Worm (Caenorhabditis elegans): ENCODE data around the gene ppm-1.A.

The ppm-1.A gene

ce11 chrV:10503011-10503410 lies 33.2 kb downstream of the ppm-1.A start, which contains the start of gene C35A5.11:
TSS of gene C35A5.11 (minus strand) at chrV:10503111.
- TF ChIP-seq ref-2 (tag; optimal IDR thresholded peaks at IDR 0.05): no peak
- no peak for TF ChIP-seq unc-55 (GFP tag; optimal IDR thresholded peaks at IDR 0.05)
- TF ChIP-seq madf-2 (tag; optimal IDR thresholded peaks at IDR 0.05): no peak
- TF ChIP-seq pqm-1 (tag; optimal IDR thresholded peaks at IDR 0.05): no peak
- no peak for TF ChIP-seq dmd-4 (tag; optimal IDR thresholded peaks at IDR 0.05; ENCODE audit: borderline replicate concordance)
- TF ChIP-seq ceh-34 (tag; optimal IDR thresholded peaks at IDR 0.05): no peak
- no peak for TF ChIP-seq ztf-16 (tag; optimal IDR thresholded peaks at IDR 0.05)
- no peak for TF ChIP-seq dve-1 (tag; optimal IDR thresholded peaks at IDR 0.05)
- TF ChIP-seq che-1 (tag; optimal IDR thresholded peaks at IDR 0.05): no peak
- TF ChIP-seq ceh-31 (tag; optimal IDR thresholded peaks at IDR 0.05): no peak
- no peak for TF ChIP-seq ceh-48 (tag; optimal IDR thresholded peaks at IDR 0.05)
- TF ChIP-seq K02D7.2 (tag; optimal IDR thresholded peaks at IDR 0.05): no peak
- no peak for TF ChIP-seq unc-86 (tag; optimal IDR thresholded peaks at IDR 0.05)
- TF ChIP-seq hlh-6 (tag; optimal IDR thresholded peaks at IDR 0.05): no peak
- TF ChIP-seq pha-2 (tag; optimal IDR thresholded peaks at IDR 0.05): no peak

DNA sequence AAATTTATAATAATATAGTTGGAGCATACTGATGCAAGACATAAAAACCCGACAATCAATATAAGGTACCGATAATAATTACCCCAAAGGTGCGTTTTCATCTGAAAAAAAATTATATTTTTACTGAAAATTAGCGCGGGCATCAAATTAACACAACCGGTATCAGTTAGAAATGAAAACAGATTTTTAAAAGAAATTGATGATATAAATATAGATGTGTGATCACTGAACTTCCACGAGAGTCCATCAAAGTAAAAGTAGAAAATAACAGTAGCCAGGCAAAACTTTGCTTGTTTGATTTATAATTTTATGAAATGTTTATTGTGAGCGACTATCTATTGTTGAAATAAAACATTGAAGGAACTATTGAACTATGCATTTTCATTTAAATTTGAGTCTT lies 34.9 kb downstream of the ppm-1.A start, which contains the start of gene C35A5.3:
Gene C35A5.3 (minus strand): TSS at position 101 of the 400 bp plus-strand sequence.
- no peak for TF ChIP-seq pag-3 (tag; optimal IDR thresholded peaks at IDR 0.05; ENCODE audit: borderline replicate concordance)
- no peak for TF ChIP-seq ama-1 (optimal IDR thresholded peaks at IDR 0.05)
- TF ChIP-seq tbx-2 (tag; optimal IDR thresholded peaks at IDR 0.05): no peak
- TF ChIP-seq fax-1 (tag; optimal IDR thresholded peaks at IDR 0.05): no peak
- TF ChIP-seq ahr-1 (tag; optimal IDR thresholded peaks at IDR 0.05): no peak
- TF ChIP-seq lin-11 (tag; optimal IDR thresholded peaks at IDR 0.05): no peak
- no peak for TF ChIP-seq C38D4.7 (GFP tag; optimal IDR thresholded peaks at IDR 0.05)
- no peak for TF ChIP-seq elt-4 (tag; optimal IDR thresholded peaks at IDR 0.05)
- TF ChIP-seq ceh-34 (tag; optimal IDR thresholded peaks at IDR 0.05): no peak
- no peak for TF ChIP-seq odd-2 (tag; optimal IDR thresholded peaks at IDR 0.05)
- TF ChIP-seq ceh-19 (GFP tag; optimal IDR thresholded peaks at IDR 0.05): no peak

- TF ChIP-seq hlh-15 (tag; optimal IDR thresholded peaks at IDR 0.05) (no peak), hlh-8 (tag; optimal IDR thresholded peaks at IDR 0.05) (no peak), T23F11.4 (GFP tag; optimal IDR thresholded peaks at IDR 0.05) (no peak), K09A11.1 (tag; optimal IDR thresholded peaks at IDR 0.05; ENCODE audit: insufficient read depth) (no peak), unc-3 (GFP tag; conservative IDR thresholded peaks at IDR 0.05) (no peak), unc-3 (tag; optimal IDR thresholded peaks at IDR 0.05) (no peak), sox-4 (tag; optimal IDR thresholded peaks at IDR 0.05) (no peak), ceh-48 (tag; optimal IDR thresholded peaks at IDR 0.05) (no peak), pag-3 (tag; optimal IDR thresholded peaks at IDR 0.05; ENCODE audit: borderline replicate concordance) (no peak)
Measured at ce11 chrV:10496733-10497132, 39.5 kb downstream of the ppm-1.A start, which contains the start of gene C35A5.4. TSS of gene C35A5.4 (plus strand) at chrV:10497033.

DNA sequence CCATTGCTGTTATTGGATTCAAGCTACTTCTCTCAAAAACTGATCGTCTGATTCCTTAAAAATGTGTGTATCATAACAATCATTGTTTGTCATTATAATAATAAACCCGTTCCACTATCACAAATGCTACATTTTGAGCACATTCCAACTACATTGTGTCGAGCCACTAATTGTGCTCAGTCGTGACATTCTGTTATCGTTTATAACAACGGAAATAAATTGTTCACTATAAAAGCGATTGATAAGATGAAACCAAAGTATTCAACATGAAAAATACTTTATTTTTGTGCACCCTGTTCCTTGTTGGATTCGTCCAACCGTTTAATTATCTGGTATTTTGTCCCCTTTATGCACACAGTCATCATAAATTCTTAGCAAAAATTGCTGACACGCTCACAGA lies 43.0 kb downstream of the ppm-1.A start, which contains the start of gene ugt-33:
Gene ugt-33 (plus strand): TSS at position 260 of the 400 bp plus-strand sequence.
- TF ChIP-seq Y22D7AL.16 (tag; optimal IDR thresholded peaks at IDR 0.05) (no peak), zip-5 (tag; optimal IDR thresholded peaks at IDR 0.05) (no peak), T23F11.4 (GFP tag; optimal IDR thresholded peaks at IDR 0.05) (no peak), pax-1 (tag; optimal IDR thresholded peaks at IDR 0.05) (no peak), unc-55 (GFP tag; optimal IDR thresholded peaks at IDR 0.05) (no peak), syd-9 (tag; optimal IDR thresholded peaks at IDR 0.05) (no peak), ets-4 (tag; optimal IDR thresholded peaks at IDR 0.05) (no peak), pag-3 (tag; optimal IDR thresholded peaks at IDR 0.05; ENCODE audit: borderline replicate concordance) (no peak), pha-2 (tag; optimal IDR thresholded peaks at IDR 0.05) (no peak), ama-1 (optimal IDR thresholded peaks at IDR 0.05) (no peak), ztf-16 (tag; optimal IDR thresholded peaks at IDR 0.05) (no peak), ceh-9 (tag; optimal IDR thresholded peaks at IDR 0.05) (no peak), dve-1 (tag; optimal IDR thresholded peaks at IDR 0.05) (no peak), unc-86 (tag; optimal IDR thresholded peaks at IDR 0.05) (no peak), rnt-1 (tag; optimal IDR thresholded peaks at IDR 0.05) (no peak), K09A11.1 (tag; optimal IDR thresholded peaks at IDR 0.05; ENCODE audit: insufficient read depth) (no peak)
